Worm (Caenorhabditis elegans): ENCODE measurements around the gene F53E4.1.

DNA sequence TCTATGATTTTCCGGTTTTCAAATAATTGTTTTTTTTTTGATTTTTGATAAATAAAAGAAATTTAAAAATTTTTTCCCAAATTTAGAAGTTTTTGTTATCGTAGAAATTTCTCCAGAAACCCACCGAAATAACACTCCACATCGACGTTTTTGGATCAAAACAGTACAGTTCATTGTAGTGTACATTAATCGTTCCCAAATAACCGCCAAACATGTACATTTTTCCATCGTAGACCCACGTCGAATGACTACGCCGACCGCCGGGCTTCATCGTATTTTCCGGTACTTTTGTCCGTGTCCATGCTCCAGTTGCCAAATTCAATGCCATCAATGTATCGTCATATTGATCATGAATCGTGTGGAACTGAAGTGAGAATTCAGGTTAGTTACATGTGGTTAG is 14.0 kb downstream of the F53E4.1 start, which contains the start of gene F53E4.2:
- TF ChIP-seq sem-4 (tag; optimal IDR thresholded peaks at IDR 0.05) (no peak), fos-1 (tag; optimal IDR thresholded peaks at IDR 0.05) (no peak), elt-3 (tag; optimal IDR thresholded peaks at IDR 0.05) (no peak), egl-27 (tag; optimal IDR thresholded peaks at IDR 0.05) (no peak), R02D3.7 (tag; optimal IDR thresholded peaks at IDR 0.05) (no peak), ama-1 (optimal IDR thresholded peaks at IDR 0.05) (no peak)
